Worm (Caenorhabditis elegans) whole organism, L4 larva: ENCODE results near the gene F18A12.2.

Experiments used
- F49E8.2 ChIP-seq: sonication (generic microtip); optimal IDR thresholded peaks from 2 replicates; lab custom pipeline; 2016; ENCODE audit warnings: missing compliant biosample characterization, mild to moderate bottlenecking, missing genetic modification characterization, borderline replicate concordance
- Y105C5A.15 ChIP-seq: fragments of 200-800 bp; sonication (Bioruptor generic); IDR thresholded peaks from 2 replicates; pipeline ENCODE4 v1.3.6; 2022; ENCODE audit warnings: missing genetic modification characterization, missing compliant biosample characterization
- Y5F2A.4 ChIP-seq: fragments of 200-800 bp; sonication (Bioruptor generic); optimal IDR thresholded peaks from 2 replicates; lab custom pipeline; 2018; ENCODE audit warnings: mild to moderate bottlenecking, missing genetic modification characterization, missing compliant biosample characterization
- ZK546.5 ChIP-seq, 2 experiments: sonication (generic microtip); optimal IDR thresholded peaks; 2 replicates each; lab custom pipeline; 2017; ENCODE audit warnings: missing biosample characterization in 2 of 2, missing genetic modification characterization in 2 of 2
- attf-4 ChIP-seq: sonication (generic microtip); optimal IDR thresholded peaks from 3 replicates; lab custom pipeline; 2017; ENCODE audit warnings: missing biosample characterization, missing genetic modification characterization
- ceh-20 ChIP-seq: fragments of 200-800 bp; sonication (Bioruptor generic); IDR thresholded peaks from 2 replicates; pipeline ENCODE4 v1.3.6; 2022; ENCODE audit warnings: missing genetic modification reagents, missing genetic modification characterization, missing compliant biosample characterization
- ceh-32 ChIP-seq: sonication (generic microtip); optimal IDR thresholded peaks from 2 replicates; lab custom pipeline; 2016; ENCODE audit warnings: mild to moderate bottlenecking, missing genetic modification characterization, missing compliant biosample characterization; ENCODE audit not compliant: poor library complexity
- ces-1 ChIP-seq: fragments of 150-350 bp; sonication (generic microtip); optimal IDR thresholded peaks from 4 replicates; lab custom pipeline; 2014; ENCODE audit warnings: missing biosample characterization, missing genetic modification reagents, missing genetic modification characterization
- daf-8 ChIP-seq: fragments of 200-800 bp; sonication (Bioruptor generic); IDR thresholded peaks from 2 replicates; pipeline ENCODE4 v1.3.6; 2022; ENCODE audit warnings: missing genetic modification characterization, missing compliant biosample characterization
- dpl-1 ChIP-seq: fragments of 150-350 bp; optimal IDR thresholded peaks from 2 replicates; lab custom pipeline; 2014; ENCODE audit warnings: missing biosample characterization, missing genetic modification reagents, missing genetic modification characterization
- dve-1 ChIP-seq: sonication (generic microtip); optimal IDR thresholded peaks from 2 replicates; lab custom pipeline; 2017; ENCODE audit warnings: antibody characterized with exemption, mild to moderate bottlenecking, missing genetic modification characterization, missing compliant biosample characterization; ENCODE audit not compliant: insufficient read depth
- gei-8 ChIP-seq: fragments of 200-800 bp; sonication (Bioruptor generic); optimal IDR thresholded peaks from 2 replicates; lab custom pipeline; 2018; ENCODE audit warnings: mild to moderate bottlenecking, missing genetic modification characterization, missing compliant biosample characterization
- jun-1 ChIP-seq: fragments of 150-350 bp; optimal IDR thresholded peaks from 2 replicates; lab custom pipeline; 2014; ENCODE audit warnings: missing biosample characterization, missing genetic modification reagents, missing genetic modification characterization
- lim-7 ChIP-seq: fragments of 200-800 bp; sonication (Bioruptor generic); IDR thresholded peaks from 2 replicates; pipeline ENCODE4 v1.3.6; 2022; ENCODE audit warnings: missing genetic modification characterization, missing compliant biosample characterization
- lin-38 ChIP-seq: fragments of 200-800 bp; sonication (Bioruptor generic); IDR thresholded peaks from 2 replicates; pipeline ENCODE4 v1.3.6; 2022; ENCODE audit warnings: missing genetic modification reagents, missing genetic modification characterization, missing compliant biosample characterization
- lin-39 ChIP-seq: fragments of 150-350 bp; optimal IDR thresholded peaks from 2 replicates; lab custom pipeline; 2014; ENCODE audit warnings: missing biosample characterization, missing genetic modification reagents, missing genetic modification characterization
- lsy-2 ChIP-seq, 2 experiments: fragments of 150-350 bp in 1 of 2; sonication (generic microtip) in 1 of 2; optimal IDR thresholded peaks; 2 replicates each; lab custom pipeline; 2014 to 2017; ENCODE audit warnings: missing biosample characterization in 2 of 2, missing genetic modification characterization in 2 of 2
- madf-9 ChIP-seq: fragments of 200-800 bp; sonication (Bioruptor generic); conservative IDR thresholded peaks from 2 replicates; pipeline ENCODE4 v1.3.6; 2022; ENCODE audit warnings: missing genetic modification reagents, missing genetic modification characterization, missing compliant biosample characterization
- mdt-29 ChIP-seq: fragments of 200-800 bp; sonication (Bioruptor generic); IDR thresholded peaks from 2 replicates; pipeline ENCODE4 v1.3.6; 2022; ENCODE audit warnings: missing genetic modification reagents, missing genetic modification characterization, missing compliant biosample characterization
- nhr-28 ChIP-seq: fragments of 150-350 bp; optimal IDR thresholded peaks from 2 replicates; lab custom pipeline; 2014; ENCODE audit warnings: missing biosample characterization, missing genetic modification characterization
- nhr-41 ChIP-seq: fragments of 200-800 bp; sonication (Bioruptor generic); IDR thresholded peaks from 2 replicates; pipeline ENCODE4 v1.3.6; 2022; ENCODE audit warnings: missing genetic modification reagents, missing genetic modification characterization, missing compliant biosample characterization
- nhr-6 ChIP-seq: fragments of 150-350 bp; optimal IDR thresholded peaks from 2 replicates; lab custom pipeline; 2014; ENCODE audit warnings: missing biosample characterization, missing genetic modification characterization
- pha-4 ChIP-seq, 2 experiments: fragments of 150-350 bp in 1 of 2; fragments of 200-800 bp in 1 of 2; sonication (Bioruptor generic) in 1 of 2; IDR thresholded peaks in 1 of 2; optimal IDR thresholded peaks in 1 of 2; 2 replicates each; pipeline versions ENCODE4 v1.3.6 to Lab custom; 2014 to 2022; ENCODE audit warnings: missing genetic modification characterization in 2 of 2, missing genetic modification reagents in 2 of 2, missing biosample characterization in 1 of 2, missing compliant biosample characterization in 1 of 2
- saeg-2 ChIP-seq: fragments of 200-800 bp; sonication (Bioruptor generic); IDR thresholded peaks from 2 replicates; pipeline ENCODE4 v1.3.6; 2022; ENCODE audit warnings: missing genetic modification reagents, missing genetic modification characterization, missing compliant biosample characterization
- skn-1 ChIP-seq: fragments of 150-350 bp; optimal IDR thresholded peaks from 2 replicates; lab custom pipeline; 2014; ENCODE audit warnings: missing biosample characterization, missing genetic modification characterization
- snpc-1.2 ChIP-seq: fragments of 200-800 bp; sonication (Bioruptor generic); IDR thresholded peaks from 2 replicates; pipeline ENCODE4 v1.3.6; 2022; ENCODE audit warnings: missing genetic modification reagents, missing genetic modification characterization, missing compliant biosample characterization
- snpc-4 ChIP-seq: fragments of 150-350 bp; optimal IDR thresholded peaks from 2 replicates; lab custom pipeline; 2014; ENCODE audit warnings: missing biosample characterization, missing genetic modification characterization
- spr-1 ChIP-seq: sonication (generic microtip); optimal IDR thresholded peaks from 2 replicates; lab custom pipeline; 2016; ENCODE audit warnings: mild to moderate bottlenecking, missing genetic modification characterization, missing compliant biosample characterization
- unc-62 ChIP-seq, 3 experiments: fragments of 150-350 bp in 1 of 3; sonication (generic microtip); optimal IDR thresholded peaks in 2 of 3; peaks in 1 of 3; 1 replicate in 1 of 3; 2 replicates in 2 of 3; lab custom pipeline; 2014 to 2017; ENCODE audit warnings: missing biosample characterization in 3 of 3, missing genetic modification characterization in 3 of 3, missing genetic modification reagents in 3 of 3, missing genotype in 1 of 3
- zag-1 ChIP-seq: fragments of 150-350 bp; optimal IDR thresholded peaks from 2 replicates; lab custom pipeline; 2014; ENCODE audit warnings: missing biosample characterization, missing genetic modification characterization
- zip-11 ChIP-seq: fragments of 200-800 bp; sonication (Bioruptor generic); IDR thresholded peaks from 2 replicates; pipeline ENCODE4 v1.3.6; 2022; ENCODE audit warnings: missing genetic modification characterization, missing compliant biosample characterization
- zip-2 ChIP-seq: fragments of 150-350 bp; optimal IDR thresholded peaks from 2 replicates; lab custom pipeline; 2014; ENCODE audit warnings: missing biosample characterization, missing genetic modification characterization

F18A12.2 gene

DNA sequence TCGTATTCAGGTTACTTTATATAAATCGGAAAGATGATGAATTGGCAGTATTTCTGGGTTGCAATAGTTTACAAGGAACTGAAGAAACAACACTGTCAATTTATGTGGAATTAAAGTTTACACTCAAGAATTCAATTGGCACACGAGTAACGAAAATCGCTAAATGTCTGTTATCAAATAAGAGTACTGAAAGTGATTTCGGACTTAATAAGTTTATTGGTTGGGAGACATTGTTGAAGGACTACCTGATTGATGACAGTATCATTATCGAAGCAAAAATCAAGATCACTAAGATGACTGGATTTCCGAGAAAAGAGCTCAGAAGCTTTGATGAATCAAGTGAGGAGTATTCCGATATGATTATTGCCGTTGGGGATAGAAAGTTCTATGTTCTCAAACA, 39.4 kb upstream of the F18A12.2 start:
- peak in 1 of 2 experiments; percentile 92 for TF ChIP-seq unc-62 (GFP tag; optimal IDR thresholded peaks at IDR 0.05 in 1 of 2; lab: Kevin White, UChicago)
- no peak for TF ChIP-seq unc-62 (tag; optimal IDR thresholded peaks at IDR 0.05; lab: Kevin White, UChicago)
- TF ChIP-seq jun-1 (tag; lab: Kevin White, UChicago), result no peak

ce11 chrII:3376789-3377188, 37.9 kb upstream of the F18A12.2 start, which contains the start of gene bath-9:
Gene bath-9, plus strand, starts transcription at chrII:3377089.
- no peak for TF ChIP-seq ces-1 (GFP tag; lab: Kevin White, UChicago)
- TF ChIP-seq jun-1 (tag; lab: Kevin White, UChicago), result no peak
- TF ChIP-seq ceh-32 (tag; lab: Kevin White, UChicago), result no peak
- TF ChIP-seq dpl-1 (GFP tag; lab: Kevin White, UChicago), result no peak
- TF ChIP-seq lsy-2 (tag; optimal IDR thresholded peaks at IDR 0.05; lab: Kevin White, UChicago), result no peak

DNA sequence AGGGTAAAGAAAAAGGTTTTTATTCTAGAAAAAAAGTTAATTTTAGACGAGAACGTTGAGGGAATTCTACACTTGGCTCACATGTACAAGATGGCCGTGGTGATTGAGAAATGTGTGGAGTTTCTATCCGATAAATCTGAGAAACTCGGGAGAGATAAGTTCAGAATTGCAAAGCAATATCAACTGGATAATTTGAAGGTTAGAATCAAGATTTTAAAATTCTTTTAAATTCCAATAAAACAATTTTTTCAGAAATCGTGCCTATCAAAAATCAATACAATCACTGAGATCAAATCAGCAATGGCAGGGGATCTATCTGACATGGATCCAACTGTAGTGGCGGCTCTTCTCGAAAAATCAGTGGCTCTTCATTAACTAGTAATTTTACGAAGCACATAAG, 36.4 kb upstream of the F18A12.2 start, which contains the start of gene Y49F6C.2:
Y49F6C.2 (plus strand) TSS at position 301 of the 400 bp plus-strand sequence.
- TF ChIP-seq Y105C5A.15 (GFP tag; lab: Robert Waterston, UW) (no peak), lin-39 (tag; lab: Kevin White, UChicago) (no peak), mdt-29 (no peak), dve-1 (tag; lab: Kevin White, UChicago) (no peak), daf-8 (no peak), lin-38 (GFP tag; lab: Robert Waterston, UW) (no peak), Y5F2A.4 (GFP tag; lab: Kevin White, UChicago) (no peak), madf-9 (GFP tag; lab: Robert Waterston, UW) (no peak)

DNA sequence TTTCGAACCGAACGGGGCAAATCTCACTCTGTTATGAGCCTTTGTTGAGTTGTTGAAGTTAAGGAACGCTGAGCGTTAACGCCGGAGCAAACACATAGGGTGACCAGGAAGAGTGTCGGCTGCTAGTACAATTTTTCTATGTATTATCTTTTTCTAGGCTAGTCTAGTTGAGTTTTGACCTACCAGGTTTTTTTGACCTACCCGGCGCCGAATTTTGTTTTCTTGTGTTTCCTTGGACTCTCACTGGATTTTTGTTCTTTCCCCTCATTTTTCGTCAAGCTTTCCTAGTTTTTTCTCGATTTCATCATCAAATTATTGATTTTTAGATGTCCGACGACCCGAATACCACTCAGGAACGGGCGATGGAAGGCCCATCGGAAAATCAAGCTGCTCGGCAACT, 33.1 kb upstream of the F18A12.2 start, which contains the start of gene T06D4.1:
T06D4.1 (plus strand) TSS at position 321 of the 400 bp plus-strand sequence.
- no peak for TF ChIP-seq Y105C5A.15 (GFP tag; lab: Robert Waterston, UW)
- TF ChIP-seq ZK546.5 (tag; optimal IDR thresholded peaks at IDR 0.05; lab: Kevin White, UChicago), result no peak
- no peak for TF ChIP-seq zag-1 (tag; lab: Kevin White, UChicago)
- TF ChIP-seq skn-1 (tag; lab: Kevin White, UChicago), result no peak
- TF ChIP-seq lim-7 (GFP tag; lab: Robert Waterston, UW), result no peak
- TF ChIP-seq spr-1 (tag; lab: Kevin White, UChicago), result no peak
- TF ChIP-seq pha-4 (GFP tag; IDR thresholded peaks at IDR 0.05; lab: Robert Waterston, UW), result no peak
- no peak for TF ChIP-seq pha-4 (tag; optimal IDR thresholded peaks at IDR 0.05; lab: Kevin White, UChicago)
- no peak for TF ChIP-seq ceh-20 (GFP tag; lab: Robert Waterston, UW)
- no peak for TF ChIP-seq gei-8
- no peak for TF ChIP-seq attf-4 (tag; lab: Kevin White, UChicago)
- TF ChIP-seq nhr-28 (tag; lab: Kevin White, UChicago), result no peak
- no peak for TF ChIP-seq saeg-2
- TF ChIP-seq zip-11 (GFP tag; lab: Robert Waterston, UW), result no peak
- no peak for TF ChIP-seq snpc-1.2 (GFP tag; lab: Robert Waterston, UW)
- TF ChIP-seq lin-38 (GFP tag; lab: Robert Waterston, UW), result no peak
- TF ChIP-seq nhr-41 (GFP tag; lab: Robert Waterston, UW), result no peak
- no peak for TF ChIP-seq ces-1 (GFP tag; lab: Kevin White, UChicago)
- TF ChIP-seq nhr-6 (tag; lab: Kevin White, UChicago), result no peak
- no peak for TF ChIP-seq snpc-4 (tag; lab: Kevin White, UChicago)

ce11 chrII:3383116-3383515, 31.5 kb upstream of the F18A12.2 start:
- TF ChIP-seq unc-62 (GFP tag; optimal IDR thresholded peaks at IDR 0.05 in 1 of 2; lab: Kevin White, UChicago) (peak in 1 of 2 experiments; percentile 95), unc-62 (tag; optimal IDR thresholded peaks at IDR 0.05; lab: Kevin White, UChicago) (no peak), zip-2 (tag; lab: Kevin White, UChicago) (no peak), F49E8.2 (tag; lab: Kevin White, UChicago) (no peak)
